Worm (Caenorhabditis elegans) whole organism, L4 larva: ENCODE results near the gene T19D2.3.
A peak's percentile ranks its signal among the peaks of the same experiment; 100 is the strongest.

ENCODE experiments used
- D1046.2 ChIP-seq: fragments of 200-800 bp; sonication (Bioruptor generic); IDR thresholded peaks from 2 replicates; pipeline ENCODE4 v1.3.6; 2022; ENCODE audit warnings: missing genetic modification characterization, missing compliant biosample characterization
- R02D3.7 ChIP-seq: fragments of 150-350 bp; sonication (generic microtip); optimal IDR thresholded peaks from 3 replicates; lab custom pipeline; 2014; ENCODE audit warnings: missing biosample characterization, missing genetic modification characterization
- T20F7.1 ChIP-seq: fragments of 200-800 bp; sonication (Bioruptor generic); optimal IDR thresholded peaks from 2 replicates; lab custom pipeline; 2018; ENCODE audit warnings: mild to moderate bottlenecking, missing genetic modification characterization, missing compliant biosample characterization
- T26A8.4 ChIP-seq: fragments of 200-800 bp; sonication (Bioruptor generic); IDR thresholded peaks from 2 replicates; pipeline ENCODE4 v1.3.6; 2022; ENCODE audit warnings: missing genetic modification characterization, missing compliant biosample characterization
- Y5F2A.4 ChIP-seq: fragments of 200-800 bp; sonication (Bioruptor generic); optimal IDR thresholded peaks from 2 replicates; lab custom pipeline; 2018; ENCODE audit warnings: mild to moderate bottlenecking, missing genetic modification characterization, missing compliant biosample characterization
- Y75B8A.6 ChIP-seq: fragments of 200-800 bp; sonication (Bioruptor generic); IDR thresholded peaks from 2 replicates; pipeline ENCODE4 v1.3.6; 2022; ENCODE audit warnings: missing genetic modification reagents, missing genetic modification characterization, missing compliant biosample characterization
- ZK337.2 ChIP-seq: fragments of 200-800 bp; sonication (Bioruptor generic); IDR thresholded peaks from 2 replicates; pipeline ENCODE4 v1.3.6; 2022; ENCODE audit warnings: missing genetic modification reagents, missing genetic modification characterization, missing compliant biosample characterization
- aha-1 ChIP-seq: fragments of 150-350 bp; peaks from one replicate; lab custom pipeline; 2014; ENCODE audit warnings: missing biosample characterization, missing genetic modification characterization
- ceh-62 ChIP-seq: sonication (generic microtip); optimal IDR thresholded peaks from 2 replicates; lab custom pipeline; 2017; ENCODE audit warnings: missing biosample characterization, missing genetic modification characterization
- ces-1 ChIP-seq: fragments of 150-350 bp; sonication (generic microtip); optimal IDR thresholded peaks from 4 replicates; lab custom pipeline; 2014; ENCODE audit warnings: missing biosample characterization, missing genetic modification reagents, missing genetic modification characterization
- daf-16 ChIP-seq, 3 experiments: sonication (generic microtip); optimal IDR thresholded peaks; 2 replicates each; lab custom pipeline; 2016 to 2017; ENCODE audit warnings: missing genetic modification characterization in 3 of 3, missing genetic modification reagents in 3 of 3, mild to moderate bottlenecking in 2 of 3, missing compliant biosample characterization in 2 of 3, missing biosample characterization in 1 of 3, moderate library complexity in 1 of 3
- daf-8 ChIP-seq: fragments of 200-800 bp; sonication (Bioruptor generic); IDR thresholded peaks from 2 replicates; pipeline ENCODE4 v1.3.6; 2022; ENCODE audit warnings: missing genetic modification characterization, missing compliant biosample characterization
- dmd-6 ChIP-seq: fragments of 200-800 bp; sonication (Bioruptor generic); IDR thresholded peaks from 2 replicates; pipeline ENCODE4 v1.3.6; 2022; ENCODE audit warnings: missing genetic modification reagents, missing genetic modification characterization, missing compliant biosample characterization
- duxl-1 ChIP-seq: sonication (generic microtip); optimal IDR thresholded peaks from 2 replicates; lab custom pipeline; 2016; ENCODE audit warnings: mild to moderate bottlenecking, missing genetic modification characterization, moderate library complexity, missing compliant biosample characterization; ENCODE audit not compliant: poor library complexity
- fos-1 ChIP-seq: fragments of 150-350 bp; optimal IDR thresholded peaks from 2 replicates; lab custom pipeline; 2014; ENCODE audit warnings: missing biosample characterization, missing genetic modification characterization
- hlh-11 ChIP-seq: fragments of 200-800 bp; sonication (Bioruptor generic); optimal IDR thresholded peaks from 2 replicates; lab custom pipeline; 2018; ENCODE audit warnings: mild to moderate bottlenecking, missing genetic modification characterization, missing compliant biosample characterization
- hmg-1.1 ChIP-seq: fragments of 200-800 bp; sonication (Bioruptor generic); IDR thresholded peaks from 2 replicates; pipeline ENCODE4 v1.3.6; 2022; ENCODE audit warnings: missing genetic modification reagents, missing genetic modification characterization, missing compliant biosample characterization
- lin-15B ChIP-seq: fragments of 150-350 bp; sonication (generic microtip); optimal IDR thresholded peaks from 3 replicates; lab custom pipeline; 2014; ENCODE audit warnings: missing biosample characterization, missing genetic modification characterization
- lsy-2 ChIP-seq, 2 experiments: fragments of 150-350 bp in 1 of 2; sonication (generic microtip) in 1 of 2; optimal IDR thresholded peaks; 2 replicates each; lab custom pipeline; 2014 to 2017; ENCODE audit warnings: missing biosample characterization in 2 of 2, missing genetic modification characterization in 2 of 2
- madf-5 ChIP-seq, 2 experiments: fragments of 200-800 bp; sonication (Bioruptor generic); IDR thresholded peaks; 2 replicates each; pipeline ENCODE4 v1.3.6; 2022; ENCODE audit warnings: missing compliant biosample characterization in 2 of 2, missing genetic modification characterization in 2 of 2
- madf-9 ChIP-seq: fragments of 200-800 bp; sonication (Bioruptor generic); conservative IDR thresholded peaks from 2 replicates; pipeline ENCODE4 v1.3.6; 2022; ENCODE audit warnings: missing genetic modification reagents, missing genetic modification characterization, missing compliant biosample characterization
- mdl-1 ChIP-seq, 2 experiments: fragments of 150-350 bp in 1 of 2; sonication (generic microtip) in 1 of 2; optimal IDR thresholded peaks; 2 replicates each; lab custom pipeline; 2014 to 2017; ENCODE audit warnings: missing biosample characterization in 2 of 2, missing genetic modification characterization in 2 of 2
- mep-1 ChIP-seq: fragments of 150-350 bp; sonication (generic microtip); optimal IDR thresholded peaks from 3 replicates; lab custom pipeline; 2014; ENCODE audit warnings: missing biosample characterization, missing genetic modification characterization
- mxl-2 ChIP-seq: fragments of 200-800 bp; sonication (Bioruptor generic); conservative IDR thresholded peaks from 2 replicates; pipeline ENCODE4 v1.3.6; 2022; ENCODE audit warnings: missing genetic modification reagents, missing genetic modification characterization, missing compliant biosample characterization
- nhr-10 ChIP-seq: fragments of 150-350 bp; optimal IDR thresholded peaks from 2 replicates; lab custom pipeline; 2014; ENCODE audit warnings: missing biosample characterization, missing genetic modification characterization
- nhr-11 ChIP-seq: fragments of 150-350 bp; optimal IDR thresholded peaks from 2 replicates; lab custom pipeline; 2014; ENCODE audit warnings: missing biosample characterization, missing genetic modification characterization
- nhr-237 ChIP-seq: sonication (generic microtip); optimal IDR thresholded peaks from 2 replicates; lab custom pipeline; 2017; ENCODE audit warnings: missing biosample characterization, missing genetic modification characterization
- nhr-42 ChIP-seq: fragments of 200-800 bp; sonication (Bioruptor generic); IDR thresholded peaks from 2 replicates; pipeline ENCODE4 v1.3.6; 2022; ENCODE audit warnings: missing genetic modification characterization, missing compliant biosample characterization
- nhr-48 ChIP-seq: sonication (generic microtip); optimal IDR thresholded peaks from 2 replicates; lab custom pipeline; 2016; ENCODE audit warnings: mild to moderate bottlenecking, missing genetic modification characterization, missing compliant biosample characterization
- nhr-76 ChIP-seq: fragments of 150-350 bp; optimal IDR thresholded peaks from 2 replicates; lab custom pipeline; 2014; ENCODE audit warnings: missing biosample characterization, missing genetic modification characterization
- pha-4 ChIP-seq, 2 experiments: fragments of 150-350 bp in 1 of 2; fragments of 200-800 bp in 1 of 2; sonication (Bioruptor generic) in 1 of 2; IDR thresholded peaks in 1 of 2; optimal IDR thresholded peaks in 1 of 2; 2 replicates each; pipeline versions ENCODE4 v1.3.6 to Lab custom; 2014 to 2022; ENCODE audit warnings: missing genetic modification characterization in 2 of 2, missing genetic modification reagents in 2 of 2, missing biosample characterization in 1 of 2, missing compliant biosample characterization in 1 of 2
- pqm-1 ChIP-seq: sonication (generic microtip); optimal IDR thresholded peaks from 2 replicates; lab custom pipeline; 2017; ENCODE audit warnings: missing biosample characterization, missing genetic modification characterization
- skn-1 ChIP-seq: fragments of 150-350 bp; optimal IDR thresholded peaks from 2 replicates; lab custom pipeline; 2014; ENCODE audit warnings: missing biosample characterization, missing genetic modification characterization
- spr-1 ChIP-seq: sonication (generic microtip); optimal IDR thresholded peaks from 2 replicates; lab custom pipeline; 2016; ENCODE audit warnings: mild to moderate bottlenecking, missing genetic modification characterization, missing compliant biosample characterization
- tag-97 ChIP-seq: fragments of 200-800 bp; sonication (Bioruptor generic); IDR thresholded peaks from 2 replicates; pipeline ENCODE4 v1.3.6; 2022; ENCODE audit warnings: missing genetic modification characterization, missing compliant biosample characterization
- tra-1 ChIP-seq: fragments of 200-800 bp; sonication (Bioruptor generic); IDR thresholded peaks from 2 replicates; pipeline ENCODE4 v1.3.6; 2022; ENCODE audit warnings: missing genetic modification reagents, missing genetic modification characterization, missing compliant biosample characterization
- unc-130 ChIP-seq: sonication (generic microtip); optimal IDR thresholded peaks from 2 replicates; lab custom pipeline; 2016; ENCODE audit warnings: missing genetic modification reagents, missing genetic modification characterization, missing compliant biosample characterization
- unc-39 ChIP-seq: sonication (generic microtip); optimal IDR thresholded peaks from 2 replicates; lab custom pipeline; 2017; ENCODE audit warnings: missing biosample characterization, missing genetic modification characterization
- unc-62 ChIP-seq, 3 experiments: fragments of 150-350 bp in 1 of 3; sonication (generic microtip); optimal IDR thresholded peaks in 2 of 3; peaks in 1 of 3; 1 replicate in 1 of 3; 2 replicates in 2 of 3; lab custom pipeline; 2014 to 2017; ENCODE audit warnings: missing biosample characterization in 3 of 3, missing genetic modification characterization in 3 of 3, missing genetic modification reagents in 3 of 3, missing genotype in 1 of 3
- vab-7 ChIP-seq: fragments of 200-800 bp; sonication (Bioruptor generic); IDR thresholded peaks from 2 replicates; pipeline ENCODE4 v1.3.6; 2022; ENCODE audit warnings: missing genetic modification reagents, missing genetic modification characterization, missing compliant biosample characterization
- zag-1 ChIP-seq: fragments of 150-350 bp; optimal IDR thresholded peaks from 2 replicates; lab custom pipeline; 2014; ENCODE audit warnings: missing biosample characterization, missing genetic modification characterization
- zfp-2 ChIP-seq: sonication (generic microtip); optimal IDR thresholded peaks from 2 replicates; lab custom pipeline; 2016; ENCODE audit warnings: mild to moderate bottlenecking, missing genetic modification characterization, missing compliant biosample characterization

The T19D2.3 gene

DNA sequence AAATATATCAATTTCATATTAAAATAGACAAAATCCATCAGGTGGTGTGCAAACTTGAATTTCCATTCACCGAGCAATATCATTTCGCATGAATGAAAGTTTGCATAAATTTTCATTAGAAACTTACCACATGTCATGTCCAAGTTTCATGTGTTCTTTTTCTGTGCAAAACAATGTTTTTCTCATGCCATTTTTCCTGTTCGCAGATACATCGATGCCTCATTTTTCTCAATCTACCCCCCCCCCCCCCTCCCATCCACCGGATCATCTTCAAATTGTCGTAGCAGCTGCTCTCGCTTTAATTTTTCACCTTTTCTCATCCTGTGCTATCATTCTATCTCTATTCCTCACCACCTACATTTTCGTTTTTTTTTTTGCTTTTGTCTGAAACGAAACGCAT lies at the start of gene T19D2.3:
TSS of gene T19D2.3 (plus strand) at position 301 of the 400 bp plus-strand sequence.
- TF ChIP-seq zag-1 (tag; lab: Kevin White, UChicago) (no peak), hmg-1.1 (GFP tag; lab: Robert Waterston, UW) (no peak), tag-97 (no peak), pqm-1 (tag; lab: Kevin White, UChicago) (no peak), nhr-48 (tag; lab: Kevin White, UChicago) (no peak), daf-8 (GFP tag; lab: Robert Waterston, UW) (no peak), zfp-2 (tag; lab: Kevin White, UChicago) (no peak), R02D3.7 (tag; lab: Kevin White, UChicago) (no peak), unc-130 (no peak), T20F7.1 (GFP tag; lab: Kevin White, UChicago) (no peak), daf-16 (GFP tag; optimal IDR thresholded peaks at IDR 0.05; lab: Kevin White, UChicago) (no peak), daf-16 (tag; optimal IDR thresholded peaks at IDR 0.05; lab: Kevin White, UChicago) (no peak), mdl-1 (tag; optimal IDR thresholded peaks at IDR 0.05; lab: Kevin White, UChicago) (no peak), madf-5 (GFP tag; IDR thresholded peaks at IDR 0.05; lab: Robert Waterston, UW) (no peak), nhr-10 (tag; lab: Kevin White, UChicago) (no peak), ces-1 (GFP tag; lab: Kevin White, UChicago) (no peak), Y5F2A.4 (GFP tag; lab: Kevin White, UChicago) (no peak)
- TF ChIP-seq, all 104 proteins: peak for 0

DNA sequence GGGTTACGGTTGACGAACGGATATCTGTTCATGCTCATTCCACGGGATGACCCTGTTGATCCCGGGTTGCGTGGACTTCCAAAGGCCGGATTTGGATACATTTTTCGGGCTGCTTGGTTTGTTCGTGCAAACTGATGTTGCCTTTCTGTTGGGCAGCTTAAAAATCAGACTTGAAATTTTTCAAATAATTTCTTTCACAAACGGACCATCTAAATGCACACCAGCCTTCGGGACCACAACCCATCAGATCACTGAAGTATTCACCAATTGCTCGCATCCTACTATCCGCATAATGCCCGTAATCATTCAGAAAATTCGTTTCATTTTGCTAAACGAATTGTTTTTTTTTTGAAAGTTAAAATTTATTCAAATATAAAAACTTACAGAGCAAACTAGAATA lies 43.5 kb upstream of the T19D2.3 start, which contains the start of gene F47F2.3:
TSS of gene F47F2.3 (minus strand) at position 101 of the 400 bp plus-strand sequence.
- no peak for TF ChIP-seq duxl-1 (tag; lab: Kevin White, UChicago)
- no peak for TF ChIP-seq mxl-2 (GFP tag; lab: Robert Waterston, UW)
- no peak for TF ChIP-seq unc-39 (tag; lab: Kevin White, UChicago)

DNA sequence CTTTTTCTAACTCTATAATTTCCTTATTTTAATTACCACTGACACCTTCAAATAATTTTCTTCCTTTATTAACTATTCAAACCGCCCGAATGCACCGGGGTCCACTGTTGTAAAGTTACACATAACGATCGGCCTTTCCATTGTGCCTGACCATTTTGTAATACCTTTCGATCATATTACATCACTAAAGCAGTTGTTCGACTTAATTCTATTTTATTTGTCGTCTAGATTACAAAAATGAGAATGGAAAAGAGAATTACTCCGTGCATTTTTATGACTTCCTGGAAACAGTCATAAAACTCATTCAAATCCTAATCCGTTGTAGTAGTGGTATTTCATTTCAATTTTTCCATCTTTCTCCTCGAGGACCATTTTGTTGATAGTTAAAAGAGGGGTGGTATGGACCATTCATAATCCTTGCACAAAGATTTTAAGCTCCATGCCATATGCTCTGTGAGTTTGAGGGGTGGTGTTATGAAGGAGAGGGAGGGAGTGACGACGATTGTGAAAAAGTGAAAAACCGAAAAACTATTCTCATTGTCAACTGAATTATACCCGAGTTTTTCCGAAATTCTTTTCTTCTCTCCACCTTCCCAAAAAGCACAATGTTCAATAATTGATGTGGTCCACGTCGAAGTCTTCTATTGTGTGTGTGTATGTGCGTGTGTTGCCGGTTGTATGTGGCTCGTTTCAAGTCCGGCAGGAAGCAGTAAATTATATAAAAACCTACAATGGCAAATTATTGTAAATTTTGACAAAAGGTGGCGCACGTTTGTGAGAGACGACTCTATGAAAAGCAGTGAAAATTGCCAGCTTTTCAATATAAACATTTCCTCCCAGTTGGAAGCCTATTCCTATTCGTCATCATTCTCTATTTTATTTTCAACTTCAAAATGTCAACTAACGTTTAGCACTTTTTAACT lies 40.5 kb upstream of the T19D2.3 start:
- TF ChIP-seq lin-15B (tag; lab: Kevin White, UChicago) (no peak), unc-62 (GFP tag; optimal IDR thresholded peaks at IDR 0.05 in 1 of 2; lab: Kevin White, UChicago) (peak in 1 of 2 experiments; percentile 95), unc-62 (tag; optimal IDR thresholded peaks at IDR 0.05; lab: Kevin White, UChicago) (no peak), nhr-48 (tag; lab: Kevin White, UChicago) (no peak), skn-1 (tag; lab: Kevin White, UChicago) (no peak), aha-1 (tag; lab: Kevin White, UChicago) (peak; percentile 64)

DNA sequence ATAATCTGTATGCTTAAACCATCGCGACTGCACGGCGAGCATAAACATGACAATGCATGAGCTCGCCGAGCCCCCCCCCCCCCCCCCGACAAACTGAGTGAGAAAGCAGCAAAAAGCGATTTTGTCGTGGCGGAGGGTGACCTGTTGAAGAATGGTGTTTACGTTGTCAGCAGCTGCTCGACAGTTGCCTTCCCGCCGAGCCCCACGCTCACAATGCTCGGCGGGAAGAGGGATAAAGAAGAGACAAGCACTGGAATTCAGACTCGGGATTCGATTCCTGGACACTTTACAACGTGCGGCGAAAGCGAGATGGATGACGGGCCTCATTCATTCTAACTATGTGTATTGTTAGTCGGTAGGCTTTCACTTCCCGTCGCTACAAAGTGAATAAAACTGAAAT lies 38.3 kb upstream of the T19D2.3 start:
- TF ChIP-seq aha-1 (tag; lab: Kevin White, UChicago) (no peak), pha-4 (GFP tag; IDR thresholded peaks at IDR 0.05; lab: Robert Waterston, UW) (no peak), pha-4 (tag; optimal IDR thresholded peaks at IDR 0.05; lab: Kevin White, UChicago) (no peak), nhr-76 (tag; lab: Kevin White, UChicago) (no peak), nhr-42 (GFP tag; lab: Robert Waterston, UW) (no peak), T26A8.4 (GFP tag; lab: Robert Waterston, UW) (0 out of 2 replicates have a peak, but pooled peaks have one; percentile 24), nhr-237 (tag; lab: Kevin White, UChicago) (no peak), nhr-48 (tag; lab: Kevin White, UChicago) (no peak), fos-1 (tag; lab: Kevin White, UChicago) (no peak), mep-1 (tag; lab: Kevin White, UChicago) (no peak), tra-1 (no peak), ceh-62 (tag; lab: Kevin White, UChicago) (no peak), lsy-2 (tag; optimal IDR thresholded peaks at IDR 0.05; lab: Kevin White, UChicago) (no peak), daf-16 (GFP tag; optimal IDR thresholded peaks at IDR 0.05; lab: Kevin White, UChicago) (peak in 1 of 2 experiments; percentile 27), daf-16 (tag; optimal IDR thresholded peaks at IDR 0.05; lab: Kevin White, UChicago) (no peak), hlh-11 (tag; lab: Kevin White, UChicago) (peak; percentile 65), vab-7 (GFP tag; lab: Robert Waterston, UW) (no peak), unc-62 (GFP tag; optimal IDR thresholded peaks at IDR 0.05 in 1 of 2; lab: Kevin White, UChicago) (no peak), unc-62 (tag; optimal IDR thresholded peaks at IDR 0.05; lab: Kevin White, UChicago) (no peak), nhr-11 (tag; lab: Kevin White, UChicago) (peak; percentile 10), Y75B8A.6 (GFP tag; lab: Robert Waterston, UW) (no peak), madf-9 (GFP tag; lab: Robert Waterston, UW) (no peak), ZK337.2 (GFP tag; lab: Robert Waterston, UW) (no peak), D1046.2 (GFP tag; lab: Robert Waterston, UW) (peak; percentile 54; the same call in 1 of the 2 replicates), spr-1 (tag; lab: Kevin White, UChicago) (no peak), dmd-6 (GFP tag; lab: Robert Waterston, UW) (0 out of 2 replicates have a peak, but pooled peaks have one; percentile 9)
